Fruit fly (Drosophila melanogaster) whole organism: ENCODE data around the gene st.

Source experiments
- CG8478 ChIP-seq: fragments of >200 bp; optimal IDR thresholded peaks from 2 replicates; lab custom pipeline; 2018; ENCODE audit warnings: inconsistent platforms
- Dll ChIP-seq: fragments of >200 bp; optimal IDR thresholded peaks from 2 replicates; lab custom pipeline; 2017
- EcR ChIP-seq, 2 experiments: fragments of >200 bp; optimal IDR thresholded peaks; 2 replicates each; lab custom pipeline; 2017; ENCODE audit warnings: missing biosample characterization in 2 of 2, missing genetic modification characterization in 2 of 2, missing genetic modification reagents in 2 of 2
- pan ChIP-seq: fragments of >200 bp; optimal IDR thresholded peaks from 2 replicates; lab custom pipeline; 2017
- psq ChIP-seq: fragments of >200 bp; optimal IDR thresholded peaks from 2 replicates; lab custom pipeline; 2017
- usp ChIP-seq: fragments of >200 bp; optimal IDR thresholded peaks from 2 replicates; lab custom pipeline; 2017; ENCODE audit warnings: missing biosample characterization, missing genetic modification characterization, mixed read lengths

The st gene

dm6 chr3L:16497198-16497701 lies at the start of gene st:
st (plus strand) TSS chr3L:16497651.
- TF ChIP-seq Dll (lab: Kevin White, UChicago) (no peak), usp (no peak), psq (lab: Kevin White, UChicago) (no peak), pan (lab: Kevin White, UChicago) (no peak), CG8478 (lab: Kevin White, UChicago) (no peak), EcR (GFP tag; optimal IDR thresholded peaks at IDR 0.05; lab: Kevin White, UChicago) (no peak)

- no peak for TF ChIP-seq EcR (GFP tag; optimal IDR thresholded peaks at IDR 0.05; lab: Kevin White, UChicago)
- TF ChIP-seq CG8478 (lab: Kevin White, UChicago): no peak
- TF ChIP-seq psq (lab: Kevin White, UChicago): no peak
- TF ChIP-seq Dll (lab: Kevin White, UChicago): no peak
- TF ChIP-seq pan (lab: Kevin White, UChicago): no peak
- TF ChIP-seq usp: no peak
These were observed 45.3 kb upstream of the st start, which contains the start of gene dsx-c73A for dm6 chr3L:16451887-16452751. dsx-c73A (minus strand) TSS chr3L:16451958.

- TF ChIP-seq psq (lab: Kevin White, UChicago) (no peak), EcR (GFP tag; optimal IDR thresholded peaks at IDR 0.05; lab: Kevin White, UChicago) (no peak), CG8478 (lab: Kevin White, UChicago) (no peak), pan (lab: Kevin White, UChicago) (no peak), Dll (lab: Kevin White, UChicago) (no peak), usp (no peak)
These were observed 33.6 kb upstream of the st start for dm6 chr3L:16463846-16464245.

dm6 chr3L:16470071-16470470 lies 27.4 kb upstream of the st start:
- no peak for TF ChIP-seq usp
- no peak for TF ChIP-seq pan (lab: Kevin White, UChicago)
- no peak for TF ChIP-seq psq (lab: Kevin White, UChicago)
- TF ChIP-seq CG8478 (lab: Kevin White, UChicago): no peak

- TF ChIP-seq usp (no peak), Dll (lab: Kevin White, UChicago) (no peak), pan (lab: Kevin White, UChicago) (no peak)
These were observed 23.3 kb upstream of the st start for dm6 chr3L:16474130-16474529.

dm6 chr3L:16475518-16476126 lies 21.8 kb upstream of the st start:
- TF ChIP-seq psq (lab: Kevin White, UChicago) (no peak), pan (lab: Kevin White, UChicago) (no peak), CG8478 (lab: Kevin White, UChicago) (no peak), EcR (GFP tag; optimal IDR thresholded peaks at IDR 0.05; lab: Kevin White, UChicago) (no peak), usp (no peak), Dll (lab: Kevin White, UChicago) (no peak)

- no peak for TF ChIP-seq Dll (lab: Kevin White, UChicago)
- TF ChIP-seq pan (lab: Kevin White, UChicago): no peak
- no peak for TF ChIP-seq CG8478 (lab: Kevin White, UChicago)
These were observed 20.7 kb upstream of the st start for dm6 chr3L:16476709-16477119.

dm6 chr3L:16477134-16477702 lies 20.2 kb upstream of the st start:
- no peak for TF ChIP-seq EcR (GFP tag; optimal IDR thresholded peaks at IDR 0.05; lab: Kevin White, UChicago)
- TF ChIP-seq pan (lab: Kevin White, UChicago): no peak
- TF ChIP-seq CG8478 (lab: Kevin White, UChicago): no peak
- no peak for TF ChIP-seq psq (lab: Kevin White, UChicago)
- TF ChIP-seq Dll (lab: Kevin White, UChicago): no peak
- TF ChIP-seq usp: no peak

dm6 chr3L:16477730-16478129 lies 19.7 kb upstream of the st start:
- no peak for TF ChIP-seq psq (lab: Kevin White, UChicago)
- no peak for TF ChIP-seq pan (lab: Kevin White, UChicago)
- TF ChIP-seq CG8478 (lab: Kevin White, UChicago): no peak
- TF ChIP-seq usp: no peak
- TF ChIP-seq Dll (lab: Kevin White, UChicago): no peak
- no peak for TF ChIP-seq EcR (GFP tag; optimal IDR thresholded peaks at IDR 0.05; lab: Kevin White, UChicago)

- TF ChIP-seq pan (lab: Kevin White, UChicago) (no peak), usp (no peak), psq (lab: Kevin White, UChicago) (no peak), EcR (GFP tag; optimal IDR thresholded peaks at IDR 0.05; lab: Kevin White, UChicago) (no peak), Dll (lab: Kevin White, UChicago) (no peak), CG8478 (lab: Kevin White, UChicago) (no peak)
These were observed 18.7 kb upstream of the st start for dm6 chr3L:16478608-16479203.
